Worm (Caenorhabditis elegans): ENCODE results near the gene ife-2.
"Not testable (repeated sequence)": the region's sequence is repeated elsewhere in the genome, so short reads cannot be mapped to it uniquely, and the experiment has no call there.

Gene ife-2

DNA sequence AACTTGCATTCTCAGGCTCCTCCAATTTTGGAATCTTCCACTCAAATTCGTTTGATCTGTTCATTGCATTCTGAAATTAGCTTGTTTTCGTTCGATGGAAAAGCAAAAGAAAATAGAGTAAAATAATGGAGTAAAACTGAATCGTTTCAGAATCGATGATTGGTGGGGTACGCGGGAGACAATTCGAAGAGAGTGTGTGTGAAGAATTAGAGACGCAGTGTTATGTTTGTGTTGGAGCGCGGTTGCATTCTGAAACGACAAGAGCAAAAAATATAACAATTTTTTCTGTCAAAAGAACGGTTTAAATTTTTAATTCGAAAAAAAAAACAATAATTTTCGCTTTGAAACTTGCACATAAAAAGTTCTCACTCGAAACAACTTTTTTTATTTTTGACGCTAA is 6.2 kb upstream of the ife-2 start, which contains the start of gene ceh-93:
TSS of gene ceh-93 (minus strand) at position 70 of the 400 bp plus-strand sequence.
- TF ChIP-seq dao-5 (tag; optimal IDR thresholded peaks at IDR 0.05) (no peak), W03F9.2 (tag; optimal IDR thresholded peaks at IDR 0.05) (no peak), him-1 (tag; optimal IDR thresholded peaks at IDR 0.05) (no peak)

DNA sequence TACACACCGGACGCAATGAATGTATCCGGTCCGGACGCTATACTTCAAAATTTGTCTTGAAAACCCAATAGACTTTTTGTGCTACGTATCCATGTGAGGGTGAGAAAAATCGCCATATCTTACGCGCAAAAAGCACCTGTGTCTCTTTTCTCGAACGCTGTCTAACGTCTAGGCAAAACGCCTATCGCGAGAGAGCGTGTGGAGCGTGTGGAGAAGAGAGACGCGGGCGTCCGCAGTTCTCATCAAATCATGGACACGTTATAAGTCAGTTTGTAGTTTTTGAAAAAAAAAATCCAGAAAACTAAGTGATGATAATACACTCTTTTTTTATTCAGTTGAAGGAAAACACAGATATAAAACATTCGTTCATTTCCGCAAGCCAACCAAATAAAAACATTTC is 1.5 kb downstream of the ife-2 start:
- TF ChIP-seq dao-5 (tag; optimal IDR thresholded peaks at IDR 0.05) (no peak), him-1 (tag; optimal IDR thresholded peaks at IDR 0.05) (no peak), W03F9.2 (tag; optimal IDR thresholded peaks at IDR 0.05) (no peak)

- TF ChIP-seq W03F9.2 (tag; optimal IDR thresholded peaks at IDR 0.05) (no peak), dao-5 (tag; optimal IDR thresholded peaks at IDR 0.05) (no peak), him-1 (tag; optimal IDR thresholded peaks at IDR 0.05) (no peak)
These were observed 2.0 kb downstream of the ife-2 start, which contains the start of gene R04A9.3 for ce11 chrX:380505-380904. R04A9.3 (minus strand) TSS chrX:380605.

- no peak for TF ChIP-seq him-1 (tag; optimal IDR thresholded peaks at IDR 0.05)
- TF ChIP-seq dao-5 (tag; optimal IDR thresholded peaks at IDR 0.05), result no peak
These were observed 10.7 kb downstream of the ife-2 start, which contains the start of gene nrde-3 for ce11 chrX:371761-372285. nrde-3 (plus strand) TSS chrX:372235.

ce11 chrX:369923-370322 is 12.6 kb downstream of the ife-2 start:
- TF ChIP-seq him-1 (tag; optimal IDR thresholded peaks at IDR 0.05) (no peak), dao-5 (tag; optimal IDR thresholded peaks at IDR 0.05) (no peak), W03F9.2 (tag; optimal IDR thresholded peaks at IDR 0.05) (no peak)

ce11 chrX:360479-360878 is 22.0 kb downstream of the ife-2 start, which contains the start of gene C04E7.5:
C04E7.5 (plus strand) TSS chrX:360779.
- TF ChIP-seq dao-5 (tag; optimal IDR thresholded peaks at IDR 0.05), result no peak
- TF ChIP-seq him-1 (tag; optimal IDR thresholded peaks at IDR 0.05), result no peak
- TF ChIP-seq W03F9.2 (tag; optimal IDR thresholded peaks at IDR 0.05), result no peak

DNA sequence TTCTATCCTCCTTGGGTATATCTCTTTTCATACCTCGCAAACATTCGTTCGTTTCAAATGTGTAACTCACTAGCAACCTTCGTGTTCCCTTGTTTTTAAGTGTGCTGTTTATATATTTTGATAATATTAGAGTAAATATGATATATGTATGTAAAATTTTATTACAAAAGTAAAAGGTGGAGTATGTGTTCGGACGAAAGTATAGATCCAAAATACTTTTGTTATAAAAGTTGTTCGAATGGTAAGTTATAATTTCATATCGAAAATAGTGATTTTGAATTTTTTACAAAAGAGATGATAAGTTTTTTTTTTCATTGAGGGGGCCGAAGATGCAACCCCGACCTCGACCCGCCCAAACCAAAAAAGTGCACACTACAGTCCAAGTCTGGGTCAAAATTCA is 24.7 kb downstream of the ife-2 start, which contains the start of gene C04E7.1:
TSS of gene C04E7.1 (plus strand) at position 301 of the 400 bp plus-strand sequence.
- no peak for TF ChIP-seq W03F9.2 (tag; optimal IDR thresholded peaks at IDR 0.05)
- no peak for TF ChIP-seq him-1 (tag; optimal IDR thresholded peaks at IDR 0.05)
- no peak for TF ChIP-seq dao-5 (tag; optimal IDR thresholded peaks at IDR 0.05)

DNA sequence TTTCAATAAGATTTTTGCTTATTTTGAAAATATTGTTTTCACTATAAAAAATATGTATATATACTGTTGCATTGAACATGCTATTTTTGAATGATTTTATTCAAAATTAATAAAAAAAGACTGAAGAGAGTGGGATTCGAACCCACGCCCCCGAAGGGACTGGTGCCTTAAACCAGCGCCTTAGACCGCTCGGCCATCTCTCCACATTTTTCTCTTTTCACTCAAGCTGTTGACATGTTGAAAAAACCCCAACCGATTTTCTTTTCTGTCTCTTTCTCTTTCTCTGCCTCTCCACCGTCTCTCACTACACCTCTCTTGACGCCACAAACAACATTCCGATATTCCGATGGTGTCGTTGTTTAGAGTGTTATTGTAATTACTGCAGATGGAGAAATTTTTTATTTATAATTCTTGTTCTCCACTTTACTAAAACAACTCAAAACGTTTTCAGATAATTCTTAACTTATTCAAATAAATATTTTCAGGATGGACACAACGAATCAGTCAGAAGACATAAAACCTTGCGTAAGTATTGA is 29.3 kb downstream of the ife-2 start, which contains the start of gene sor-3:
TSS of gene sor-3 (plus strand) at position 486 of the 536 bp plus-strand sequence.
- no peak for TF ChIP-seq dao-5 (tag; optimal IDR thresholded peaks at IDR 0.05)
- peak; percentile 61 for TF ChIP-seq him-1 (tag; optimal IDR thresholded peaks at IDR 0.05)
- TF ChIP-seq W03F9.2 (tag; optimal IDR thresholded peaks at IDR 0.05), result no peak

- no peak for TF ChIP-seq W03F9.2 (tag; optimal IDR thresholded peaks at IDR 0.05)
- no peak for TF ChIP-seq him-1 (tag; optimal IDR thresholded peaks at IDR 0.05)
- no peak for TF ChIP-seq dao-5 (tag; optimal IDR thresholded peaks at IDR 0.05)
These were observed 34.4 kb downstream of the ife-2 start for ce11 chrX:348141-348540.

DNA sequence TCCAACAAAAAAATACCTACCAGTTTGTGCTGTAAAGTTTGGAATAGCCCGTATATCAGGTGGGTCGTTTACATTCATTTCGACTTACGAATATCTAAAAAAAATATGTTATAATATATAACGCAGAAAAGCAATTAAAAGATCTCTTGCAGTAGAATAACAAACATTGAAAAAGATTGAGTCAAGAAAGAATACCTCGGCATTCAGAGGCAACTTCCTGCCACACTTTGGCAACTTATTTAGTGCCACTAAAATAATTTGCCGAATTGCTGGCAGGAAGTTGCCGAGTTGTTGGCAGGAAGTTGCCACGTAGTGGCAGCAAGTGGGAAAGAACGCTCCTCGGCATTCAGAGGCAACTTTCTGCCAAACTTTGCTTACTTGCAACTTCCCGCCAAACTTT is 35.4 kb downstream of the ife-2 start, which contains the start of gene C04E7.3:
TSS of gene C04E7.3 (minus strand) at position 101 of the 400 bp plus-strand sequence.
- TF ChIP-seq dao-5, W03F9.2, him-1 (tag; optimal IDR thresholded peaks at IDR 0.05): not testable (repeated sequence)

ce11 chrX:343822-344221 is 38.7 kb downstream of the ife-2 start:
- TF ChIP-seq dao-5 (tag; optimal IDR thresholded peaks at IDR 0.05), result no peak
- TF ChIP-seq him-1 (tag; optimal IDR thresholded peaks at IDR 0.05), result no peak
- TF ChIP-seq W03F9.2 (tag; optimal IDR thresholded peaks at IDR 0.05), result no peak

DNA sequence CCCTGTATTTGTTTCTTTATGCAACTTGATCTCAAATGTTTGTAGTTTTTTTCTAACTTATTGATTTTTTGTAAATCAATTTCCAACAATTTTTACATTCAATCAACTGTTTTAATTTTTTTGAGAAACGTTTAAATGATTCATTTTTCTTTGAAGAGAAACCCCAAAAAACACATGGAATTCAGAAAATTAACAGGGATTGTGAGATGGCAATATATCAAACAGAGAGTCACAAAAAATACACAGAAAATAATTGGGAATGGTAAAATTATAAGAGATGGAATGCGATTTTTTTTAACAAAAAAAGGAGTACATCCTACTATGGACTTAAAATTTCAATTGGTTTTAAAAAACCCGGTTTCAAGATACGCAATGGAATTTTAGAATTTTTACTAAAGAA is 48.1 kb downstream of the ife-2 start:
- no peak for TF ChIP-seq dao-5 (tag; optimal IDR thresholded peaks at IDR 0.05)
- no peak for TF ChIP-seq him-1 (tag; optimal IDR thresholded peaks at IDR 0.05)
- TF ChIP-seq W03F9.2 (tag; optimal IDR thresholded peaks at IDR 0.05), result no peak

- TF ChIP-seq dao-5 (tag; optimal IDR thresholded peaks at IDR 0.05) (no peak), W03F9.2 (tag; optimal IDR thresholded peaks at IDR 0.05) (no peak), him-1 (tag; optimal IDR thresholded peaks at IDR 0.05) (no peak)
These were observed 49.9 kb downstream of the ife-2 start for ce11 chrX:332643-333042.
